Fruit fly (Drosophila melanogaster): ENCODE data around the gene CG32533.

Gene CG32533

DNA sequence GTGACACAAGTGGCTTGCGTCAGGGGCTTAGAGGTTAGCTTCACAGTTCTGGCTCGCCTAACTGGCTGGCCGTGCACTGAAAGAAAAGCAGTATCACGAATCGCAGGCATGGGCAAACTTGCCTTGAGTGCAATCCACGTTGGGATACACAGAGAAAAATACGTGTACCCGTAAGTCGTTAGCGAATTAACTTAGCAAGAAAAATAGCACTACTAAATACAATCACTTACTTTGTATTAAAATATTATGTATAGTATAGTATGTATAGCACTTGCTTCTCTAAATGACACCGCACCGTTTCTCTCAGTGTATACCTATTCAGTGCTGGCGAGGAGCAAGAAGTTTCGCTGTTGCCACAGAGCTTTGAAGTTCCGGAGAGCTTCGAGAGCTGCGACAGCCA is 26.1 kb downstream of the CG32533 start (continued):
- TF ChIP-seq CG12299 (tag; optimal IDR thresholded peaks at IDR 0.05) (no peak), amos (GFP tag; IDR thresholded peaks at IDR 0.05; ENCODE audit: partially characterized antibody) (no peak), wdn (GFP tag; IDR thresholded peaks at IDR 0.05) (no peak), CG10147 (GFP tag; optimal IDR thresholded peaks at IDR 0.05) (no peak), Tbp (GFP tag; optimal IDR thresholded peaks at IDR 0.05) (no peak), NC2α (GFP tag; optimal IDR thresholded peaks at IDR 0.05) (no peak), tx (GFP tag; optimal IDR thresholded peaks at IDR 0.05) (no peak), luna (GFP tag; optimal IDR thresholded peaks at IDR 0.05) (no peak), BtbVII (GFP tag; optimal IDR thresholded peaks at IDR 0.05) (peak; percentile 41), nerfin-2 (GFP tag; IDR thresholded peaks at IDR 0.05; ENCODE audit: partially characterized antibody) (no peak), CG7839 (tag; optimal IDR thresholded peaks at IDR 0.05) (peak; percentile 60), CG15696 (tag; optimal IDR thresholded peaks at IDR 0.05) (no peak), gce (GFP tag; IDR thresholded peaks at IDR 0.05) (no peak), CG14965 (GFP tag; optimal IDR thresholded peaks at IDR 0.05; ENCODE audit: borderline replicate concordance) (no peak), Sin3A (optimal IDR thresholded peaks at IDR 0.05) (no peak), CG18262 (tag; optimal IDR thresholded peaks at IDR 0.05) (peak; percentile 28), CG31388 (GFP tag; optimal IDR thresholded peaks at IDR 0.05) (no peak), CG10321 (GFP tag; IDR thresholded peaks at IDR 0.05) (no peak), Vsx1 (GFP tag; optimal IDR thresholded peaks at IDR 0.05) (no peak), CG3995 (GFP tag; optimal IDR thresholded peaks at IDR 0.05) (no peak), sim (GFP tag; IDR thresholded peaks at IDR 0.05) (no peak), pan (optimal IDR thresholded peaks at IDR 0.05) (no peak), pan (GFP tag; optimal IDR thresholded peaks at IDR 0.05 in 1 of 2, IDR thresholded peaks at IDR 0.05 in 1 of 2) (peak in 1 of 2 experiments; percentile 51), Hand (GFP tag; optimal IDR thresholded peaks at IDR 0.05) (peak; percentile 65), CG3065 (GFP tag; optimal IDR thresholded peaks at IDR 0.05) (no peak), Deaf1 (tag; optimal IDR thresholded peaks at IDR 0.05) (peak; percentile 8), kay (GFP tag; optimal IDR thresholded peaks at IDR 0.05) (no peak), run (tag; optimal IDR thresholded peaks at IDR 0.05) (no peak), CG11247 (GFP tag; IDR thresholded peaks at IDR 0.05) (no peak), CG10366 (GFP tag; IDR thresholded peaks at IDR 0.05) (no peak), CG12769 (tag; optimal IDR thresholded peaks at IDR 0.05) (peak; percentile 66), zf30C (GFP tag; optimal IDR thresholded peaks at IDR 0.05) (peak; percentile 11), sna (GFP tag; IDR thresholded peaks at IDR 0.05; ENCODE audit: partially characterized antibody) (no peak), ERR (GFP tag; optimal IDR thresholded peaks at IDR 0.05) (no peak), GATAe (GFP tag; conservative IDR thresholded peaks at IDR 0.05) (no peak), CG6813 (GFP tag; optimal IDR thresholded peaks at IDR 0.05) (no peak), psq (GFP tag; optimal IDR thresholded peaks at IDR 0.05) (no peak), Hr51 (GFP tag; optimal IDR thresholded peaks at IDR 0.05) (peak in 1 of 2 experiments; percentile 55), emc (GFP tag; optimal IDR thresholded peaks at IDR 0.05) (no peak), Awh (GFP tag; IDR thresholded peaks at IDR 0.05) (0 out of 2 replicates have a peak, but pooled peaks have one; percentile 15), Camta (GFP tag; optimal IDR thresholded peaks at IDR 0.05) (no peak), Gsc (GFP tag; IDR thresholded peaks at IDR 0.05) (no peak), bab2 (GFP tag; optimal IDR thresholded peaks at IDR 0.05) (no peak), eyg (GFP tag; optimal IDR thresholded peaks at IDR 0.05) (no peak), Dll (GFP tag; IDR thresholded peaks at IDR 0.05; ENCODE audit: partially characterized antibody) (no peak), gcm (GFP tag; optimal IDR thresholded peaks at IDR 0.05) (no peak), sc (optimal IDR thresholded peaks at IDR 0.05) (no peak), sc (GFP tag; optimal IDR thresholded peaks at IDR 0.05) (no peak), CG8924 (tag; optimal IDR thresholded peaks at IDR 0.05) (peak; percentile 31), Dad (GFP tag; optimal IDR thresholded peaks at IDR 0.05) (no peak), crol (GFP tag; IDR thresholded peaks at IDR 0.05) (no peak), ems (GFP tag; optimal IDR thresholded peaks at IDR 0.05) (no peak), cg (GFP tag; optimal IDR thresholded peaks at IDR 0.05) (no peak)
